Fruit fly (Drosophila melanogaster): Measurements from ENCODE around the gene Acbp5.

Acbp5 gene

dm6 chr3L:8767876-8768275 is 20.5 kb downstream of the Acbp5 start (continued):
- TF ChIP-seq CG10462 (GFP tag; optimal IDR thresholded peaks at IDR 0.05) (no peak), ham (GFP tag; IDR thresholded peaks at IDR 0.05) (no peak), chif (GFP tag; optimal IDR thresholded peaks at IDR 0.05) (peak in 1 of 2 experiments; percentile 11), NC2β (GFP tag; optimal IDR thresholded peaks at IDR 0.05) (no peak), CG10543 (GFP tag; optimal IDR thresholded peaks at IDR 0.05) (no peak), gcm (GFP tag; optimal IDR thresholded peaks at IDR 0.05) (no peak), tin (GFP tag; optimal IDR thresholded peaks at IDR 0.05) (peak; percentile 14), Ravus (GFP tag; IDR thresholded peaks at IDR 0.05) (no peak), twi (tag; optimal IDR thresholded peaks at IDR 0.05) (no peak), Hr51 (GFP tag; optimal IDR thresholded peaks at IDR 0.05) (peak in 1 of 2 experiments; percentile 44), Fer3 (tag; optimal IDR thresholded peaks at IDR 0.05) (peak; percentile 35), CG8281 (tag; optimal IDR thresholded peaks at IDR 0.05) (no peak), seq (GFP tag; IDR thresholded peaks at IDR 0.05) (no peak), h (optimal IDR thresholded peaks at IDR 0.05) (no peak), zfh1 (GFP tag; IDR thresholded peaks at IDR 0.05) (no peak), bowl (GFP tag; IDR thresholded peaks at IDR 0.05) (no peak), luna (GFP tag; optimal IDR thresholded peaks at IDR 0.05) (no peak), CG12299 (tag; optimal IDR thresholded peaks at IDR 0.05) (peak; percentile 4), Oaz (GFP tag; IDR thresholded peaks at IDR 0.05) (no peak), CG17802 (tag; optimal IDR thresholded peaks at IDR 0.05) (no peak), CG17186 (GFP tag; optimal IDR thresholded peaks at IDR 0.05) (no peak), grn (GFP tag; optimal IDR thresholded peaks at IDR 0.05) (peak; percentile 12), hb (GFP tag; IDR thresholded peaks at IDR 0.05; ENCODE audit: partially characterized antibody) (no peak), gro (GFP tag; optimal IDR thresholded peaks at IDR 0.05) (no peak), sc (optimal IDR thresholded peaks at IDR 0.05) (no peak), sc (GFP tag; optimal IDR thresholded peaks at IDR 0.05) (no peak), tx (GFP tag; optimal IDR thresholded peaks at IDR 0.05) (peak; percentile 10), CG18262 (tag; optimal IDR thresholded peaks at IDR 0.05) (peak; percentile 18), nerfin-2 (GFP tag; IDR thresholded peaks at IDR 0.05; ENCODE audit: partially characterized antibody) (no peak), Rfx (GFP tag; IDR thresholded peaks at IDR 0.05) (peak; percentile 71), gfzf (GFP tag; optimal IDR thresholded peaks at IDR 0.05) (no peak), ems (GFP tag; optimal IDR thresholded peaks at IDR 0.05) (peak; percentile 5), CG15601 (tag; optimal IDR thresholded peaks at IDR 0.05) (no peak), Aef1 (GFP tag; IDR thresholded peaks at IDR 0.05) (no peak; the same call in 2 of the 3 replicates), hbn (GFP tag; IDR thresholded peaks at IDR 0.05; ENCODE audit: partially characterized antibody) (no peak), tio (GFP tag; optimal IDR thresholded peaks at IDR 0.05) (peak; percentile 37), Side (GFP tag; optimal IDR thresholded peaks at IDR 0.05) (peak; percentile 32), CG4360 (GFP tag; IDR thresholded peaks at IDR 0.05) (no peak), peb (GFP tag; IDR thresholded peaks at IDR 0.05) (no peak), danr (GFP tag; IDR thresholded peaks at IDR 0.05) (no peak; the same call in 1 of the 2 replicates), CG8290 (GFP tag; optimal IDR thresholded peaks at IDR 0.05) (no peak), CG8290 (tag; optimal IDR thresholded peaks at IDR 0.05) (peak in 1 of 2 experiments; percentile 65), fu2 (GFP tag; optimal IDR thresholded peaks at IDR 0.05) (peak; percentile 46), crol (GFP tag; IDR thresholded peaks at IDR 0.05) (no peak), Elba2 (GFP tag; optimal IDR thresholded peaks at IDR 0.05) (no peak), Chrac-16 (GFP tag; optimal IDR thresholded peaks at IDR 0.05) (peak; percentile 11), Sry-β (GFP tag; optimal IDR thresholded peaks at IDR 0.05) (no peak), CG6765 (GFP tag; optimal IDR thresholded peaks at IDR 0.05) (peak; percentile 42), sqz (GFP tag; optimal IDR thresholded peaks at IDR 0.05) (no peak), Lhr (GFP tag; optimal IDR thresholded peaks at IDR 0.05) (no peak), HLH4C (GFP tag; IDR thresholded peaks at IDR 0.05; ENCODE audit: partially characterized antibody) (no peak), CG12744 (GFP tag; optimal IDR thresholded peaks at IDR 0.05) (peak; percentile 14), Dfd (GFP tag; optimal IDR thresholded peaks at IDR 0.05) (no peak)

All from whole organism, embryonic.